Fruit fly (Drosophila melanogaster): Measurements from ENCODE around the gene CG14252.

- TF ChIP-seq CG8478 (optimal IDR thresholded peaks at IDR 0.05) (no peak), CTCF (optimal IDR thresholded peaks at IDR 0.05) (no peak)
These were observed 49.2 kb downstream of the CG14252 start, which contains the start of gene TwdlC for dm6 chr3R:26994532-26994931.
